Worm (Caenorhabditis elegans) whole organism, L2 larva: ENCODE measurements around the gene F44G4.6.

Experiments
- alr-1 ChIP-seq: fragments of 150-350 bp; optimal IDR thresholded peaks from 2 replicates; lab custom pipeline; 2014; ENCODE audit warnings: missing biosample characterization, missing genetic modification characterization
- aly-2 ChIP-seq: fragments of 150-350 bp; optimal IDR thresholded peaks from 2 replicates; lab custom pipeline; 2014; ENCODE audit warnings: missing biosample characterization, missing genetic modification characterization
- blmp-1 ChIP-seq: sonication (generic microtip); optimal IDR thresholded peaks from 2 replicates; lab custom pipeline; 2017; ENCODE audit warnings: missing genetic modification characterization, mild to moderate bottlenecking, missing compliant biosample characterization, antibody characterized with exemption, moderate library complexity; ENCODE audit not compliant: insufficient read depth
- egl-27 ChIP-seq: sonication (generic microtip); optimal IDR thresholded peaks from 3 replicates; lab custom pipeline; 2017; ENCODE audit warnings: missing biosample characterization, missing genetic modification reagents, missing genetic modification characterization
- gmeb-1 ChIP-seq: fragments of 150-350 bp; optimal IDR thresholded peaks from 2 replicates; lab custom pipeline; 2014; ENCODE audit warnings: missing biosample characterization, missing genetic modification characterization
- nhr-10 ChIP-seq: sonication (generic microtip); optimal IDR thresholded peaks from 2 replicates; lab custom pipeline; 2017; ENCODE audit warnings: missing biosample characterization, missing genetic modification characterization
- nhr-77 ChIP-seq: fragments of 150-350 bp; optimal IDR thresholded peaks from 2 replicates; lab custom pipeline; 2014; ENCODE audit warnings: missing biosample characterization, missing genetic modification characterization
- unc-39 ChIP-seq: fragments of 150-350 bp; optimal IDR thresholded peaks from 2 replicates; lab custom pipeline; 2014; ENCODE audit warnings: missing biosample characterization, missing genetic modification characterization
- ztf-11 ChIP-seq: sonication (generic microtip); optimal IDR thresholded peaks from 2 replicates; lab custom pipeline; 2017; ENCODE audit warnings: missing biosample characterization, missing genetic modification characterization

DNA sequence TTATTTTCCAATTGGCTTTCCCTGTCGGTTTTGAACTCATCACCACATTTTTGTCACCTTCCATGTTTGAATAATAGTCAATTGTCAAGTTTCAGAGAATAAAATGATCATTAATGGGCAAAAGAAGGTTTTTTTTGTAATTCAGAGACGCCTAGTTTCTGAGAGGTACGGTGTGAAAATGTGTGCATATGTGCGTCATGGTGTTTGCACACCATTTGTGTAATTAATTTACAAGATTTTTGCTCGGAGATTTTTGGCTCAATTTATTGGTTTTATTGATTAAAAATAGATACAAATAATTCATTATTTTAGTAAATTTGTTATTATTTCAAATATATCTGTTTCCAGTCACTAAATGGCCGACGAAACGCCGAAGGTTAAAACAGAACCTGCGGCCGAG is 4.1 kb downstream of the F44G4.6 start, which contains the start of the genes F44G4.3 and tdp-1:
- TF ChIP-seq nhr-77 (tag; lab: Kevin White, UChicago) (no peak), ztf-11 (tag; lab: Kevin White, UChicago) (no peak), unc-39 (tag; lab: Kevin White, UChicago) (no peak), blmp-1 (no peak), aly-2 (no peak), nhr-10 (tag; lab: Kevin White, UChicago) (no peak), alr-1 (tag; lab: Kevin White, UChicago) (no peak), gmeb-1 (tag; lab: Kevin White, UChicago) (no peak), egl-27 (tag; lab: Kevin White, UChicago) (no peak)
